Fruit fly (Drosophila melanogaster): ENCODE data around the gene CG12105.
A peak's percentile ranks its signal among the peaks of the same experiment; 100 is the strongest.

CG12105 gene

DNA sequence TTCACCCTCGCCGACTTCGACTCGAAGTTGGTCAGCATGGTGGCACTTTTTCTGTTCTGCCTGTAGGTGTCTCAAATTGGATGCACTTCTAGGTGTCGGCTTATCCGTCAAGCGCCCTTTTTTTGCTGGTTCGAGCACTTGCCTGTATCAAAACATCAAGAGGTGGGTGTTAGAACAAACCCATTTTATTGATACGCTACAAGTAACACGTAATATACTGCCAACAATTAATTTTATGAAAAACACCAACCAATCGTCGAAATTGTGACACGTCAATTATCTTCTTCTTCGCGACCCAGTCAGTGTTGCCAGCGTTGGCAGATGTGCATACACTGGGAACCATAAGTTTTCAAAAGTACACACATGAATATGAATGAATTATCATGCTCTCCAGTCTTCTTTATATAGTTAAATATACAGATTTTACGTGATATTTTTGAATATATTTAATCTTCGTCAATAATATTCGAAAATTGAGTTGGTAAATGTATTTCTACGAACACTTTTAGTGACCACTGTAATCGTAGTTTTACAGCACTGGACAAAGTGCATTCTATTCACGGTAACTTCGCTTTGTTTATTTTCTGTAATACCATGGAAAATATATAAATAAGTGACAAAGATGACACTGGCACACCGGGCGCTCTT is 29.4 kb upstream of the CG12105 start, which contains the start of the genes alphaCOP and CG13919 (continued):
- peak; percentile 87 for TF ChIP-seq Vsx1 (GFP tag; optimal IDR thresholded peaks at IDR 0.05)
- TF ChIP-seq Awh (GFP tag; IDR thresholded peaks at IDR 0.05), result peak; percentile 98
- peak; percentile 89 for TF ChIP-seq CG31388 (GFP tag; optimal IDR thresholded peaks at IDR 0.05)
- peak; percentile 69 for TF ChIP-seq CG6654 (GFP tag; optimal IDR thresholded peaks at IDR 0.05)
- no peak for TF ChIP-seq nau (GFP tag; optimal IDR thresholded peaks at IDR 0.05)
- TF ChIP-seq CG1233 (GFP tag; optimal IDR thresholded peaks at IDR 0.05), result peak; percentile 95
- peak; percentile 85; the same call in 1 of the 2 replicates for TF ChIP-seq ranshi (GFP tag; IDR thresholded peaks at IDR 0.05)
- TF ChIP-seq CG15011 (GFP tag; optimal IDR thresholded peaks at IDR 0.05), result no peak
- peak; percentile 96 for TF ChIP-seq NfI (GFP tag; optimal IDR thresholded peaks at IDR 0.05)
- peak; percentile 95 for TF ChIP-seq CG16815 (GFP tag; optimal IDR thresholded peaks at IDR 0.05)
- peak; percentile 43; the same call in 1 of the 3 replicates for TF ChIP-seq knrl (GFP tag; IDR thresholded peaks at IDR 0.05; ENCODE audit: partially characterized antibody)
- no peak for TF ChIP-seq amos (GFP tag; IDR thresholded peaks at IDR 0.05; ENCODE audit: partially characterized antibody)
- peak; percentile 93 for TF ChIP-seq tin (GFP tag; optimal IDR thresholded peaks at IDR 0.05)
- no peak for TF ChIP-seq Trl (optimal IDR thresholded peaks at IDR 0.05)
- peak; percentile 92 for TF ChIP-seq Trl (GFP tag; optimal IDR thresholded peaks at IDR 0.05)
- peak; percentile 44; the same call in 2 of the 4 replicates for TF ChIP-seq Dll (GFP tag; IDR thresholded peaks at IDR 0.05; ENCODE audit: partially characterized antibody)
- peak; percentile 92 for TF ChIP-seq toy (GFP tag; IDR thresholded peaks at IDR 0.05)
- peak; percentile 89 for TF ChIP-seq CG3838 (GFP tag; optimal IDR thresholded peaks at IDR 0.05)
- peak; percentile 94 for TF ChIP-seq CG11247 (GFP tag; IDR thresholded peaks at IDR 0.05)
- TF ChIP-seq CG1529 (GFP tag; optimal IDR thresholded peaks at IDR 0.05), result peak; percentile 95
- peak; percentile 98 for TF ChIP-seq CG9727 (GFP tag; optimal IDR thresholded peaks at IDR 0.05)
- peak; percentile 97 for TF ChIP-seq CG7372 (GFP tag; IDR thresholded peaks at IDR 0.05)
- TF ChIP-seq CG14441 (GFP tag; IDR thresholded peaks at IDR 0.05), result peak; percentile 98
- peak; percentile 85 for TF ChIP-seq Adf1 (GFP tag; IDR thresholded peaks at IDR 0.05)
- peak; percentile 99 for TF ChIP-seq CG9932 (GFP tag; IDR thresholded peaks at IDR 0.05)
- peak; percentile 89 for TF ChIP-seq Atf-2 (GFP tag; optimal IDR thresholded peaks at IDR 0.05)
- TF ChIP-seq Jarid2 (GFP tag; optimal IDR thresholded peaks at IDR 0.05), result peak; percentile 11
- TF ChIP-seq CG6813 (GFP tag; optimal IDR thresholded peaks at IDR 0.05), result peak; percentile 75
- TF ChIP-seq CG10979 (tag; optimal IDR thresholded peaks at IDR 0.05), result peak; percentile 91
- peak; percentile 60 for TF ChIP-seq p53 (GFP tag; optimal IDR thresholded peaks at IDR 0.05)
- TF ChIP-seq fd64A (GFP tag; optimal IDR thresholded peaks at IDR 0.05), result peak; percentile 56
- peak; percentile 86 for TF ChIP-seq gro (GFP tag; optimal IDR thresholded peaks at IDR 0.05)
- TF ChIP-seq CG12659 (GFP tag; optimal IDR thresholded peaks at IDR 0.05), result peak; percentile 98
- no peak for TF ChIP-seq eve (GFP tag; optimal IDR thresholded peaks at IDR 0.05)
- peak; percentile 93 for TF ChIP-seq twi (tag; optimal IDR thresholded peaks at IDR 0.05)
- peak; percentile 40; the same call in 1 of the 2 replicates for TF ChIP-seq Dref (GFP tag; IDR thresholded peaks at IDR 0.05)
- peak; percentile 95 for TF ChIP-seq CG33557 (GFP tag; optimal IDR thresholded peaks at IDR 0.05)
- TF ChIP-seq CG6689 (GFP tag; IDR thresholded peaks at IDR 0.05), result peak; percentile 97
- TF ChIP-seq gcm (GFP tag; optimal IDR thresholded peaks at IDR 0.05), result peak; percentile 96
- TF ChIP-seq stwl (tag; optimal IDR thresholded peaks at IDR 0.05), result peak; percentile 83
- peak; percentile 99 for TF ChIP-seq Med (GFP tag)
- TF ChIP-seq CG13296 (GFP tag; optimal IDR thresholded peaks at IDR 0.05), result peak; percentile 93
- peak; percentile 93 for TF ChIP-seq nerfin-1 (tag; optimal IDR thresholded peaks at IDR 0.05)
- peak; percentile 89 for TF ChIP-seq CG11723 (GFP tag; optimal IDR thresholded peaks at IDR 0.05)
- peak; percentile 96 for TF ChIP-seq ara (GFP tag; IDR thresholded peaks at IDR 0.05)
- peak; percentile 84 for TF ChIP-seq Dad (GFP tag; optimal IDR thresholded peaks at IDR 0.05)
- TF ChIP-seq emc (GFP tag; optimal IDR thresholded peaks at IDR 0.05), result peak; percentile 65
- TF ChIP-seq CG8359 (GFP tag; optimal IDR thresholded peaks at IDR 0.05; ENCODE audit: borderline replicate concordance), result peak; percentile 79
- TF ChIP-seq CkIIα-i1 (GFP tag; IDR thresholded peaks at IDR 0.05), result peak; percentile 78
- peak; percentile 98 for TF ChIP-seq CG3847 (GFP tag; IDR thresholded peaks at IDR 0.05)
